Worm (Caenorhabditis elegans): Measurements from ENCODE around the gene T05G5.1.

DNA sequence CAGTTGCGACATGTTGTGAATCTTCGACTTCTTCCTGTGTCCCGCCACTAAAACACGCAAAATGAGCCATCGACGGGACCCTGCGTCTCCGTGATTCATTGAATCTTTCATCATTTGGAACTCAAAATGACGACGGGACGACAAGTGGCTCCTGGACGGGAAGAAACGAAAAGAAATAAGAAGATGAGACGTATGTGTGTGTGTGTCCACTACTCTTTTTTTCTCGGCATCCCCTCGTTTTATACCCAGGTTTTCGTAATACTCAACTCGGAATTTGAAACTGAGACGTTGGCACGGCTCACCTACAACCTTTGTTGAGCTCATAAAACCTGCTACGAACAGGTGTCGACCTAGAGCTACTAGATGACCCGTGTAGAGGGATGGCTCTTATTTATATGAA lies 1.4 kb upstream of the T05G5.1 start:
- no peak for TF ChIP-seq him-1 (tag; optimal IDR thresholded peaks at IDR 0.05)
- TF ChIP-seq dao-5 (tag; optimal IDR thresholded peaks at IDR 0.05): no peak
